Worm (Caenorhabditis elegans): Measurements from ENCODE around the gene lias-1.

The lias-1 gene

ce11 chrIII:3541093-3541492 lies 36.2 kb upstream of the lias-1 start:
- no peak for TF ChIP-seq egl-27 (tag; optimal IDR thresholded peaks at IDR 0.05)
- no peak for TF ChIP-seq crh-2 (tag; optimal IDR thresholded peaks at IDR 0.05)
- TF ChIP-seq ZK546.5 (tag; optimal IDR thresholded peaks at IDR 0.05): no peak
- no peak for TF ChIP-seq sma-9 (GFP tag; optimal IDR thresholded peaks at IDR 0.05)
- TF ChIP-seq sma-9 (tag; optimal IDR thresholded peaks at IDR 0.05): no peak
- TF ChIP-seq snpc-4 (tag; optimal IDR thresholded peaks at IDR 0.05): no peak
- TF ChIP-seq fos-1 (tag; optimal IDR thresholded peaks at IDR 0.05): no peak
- TF ChIP-seq skn-1 (tag; optimal IDR thresholded peaks at IDR 0.05): no peak
- no peak for TF ChIP-seq aly-2 (tag; optimal IDR thresholded peaks at IDR 0.05)
- no peak for TF ChIP-seq lin-11 (tag; optimal IDR thresholded peaks at IDR 0.05)
- TF ChIP-seq C34F6.9 (tag; optimal IDR thresholded peaks at IDR 0.05): no peak
- no peak for TF ChIP-seq ztf-4 (tag; optimal IDR thresholded peaks at IDR 0.05)
- no peak for TF ChIP-seq ceh-16 (tag; optimal IDR thresholded peaks at IDR 0.05)
- TF ChIP-seq lsy-2 (tag; optimal IDR thresholded peaks at IDR 0.05): no peak

ce11 chrIII:3540424-3540823 lies 35.5 kb upstream of the lias-1 start:
- TF ChIP-seq C34F6.9 (tag; optimal IDR thresholded peaks at IDR 0.05): peak; percentile 84
- peak; percentile 8 for TF ChIP-seq F13H6.1 (tag; optimal IDR thresholded peaks at IDR 0.05)
- TF ChIP-seq Y55F3AM.14 (GFP tag; optimal IDR thresholded peaks at IDR 0.05): no peak
- TF ChIP-seq snpc-4 (tag; optimal IDR thresholded peaks at IDR 0.05): no peak
- peak; percentile 83 for TF ChIP-seq unc-55 (GFP tag; optimal IDR thresholded peaks at IDR 0.05)
- peak; percentile 55 for TF ChIP-seq gmeb-1 (tag; optimal IDR thresholded peaks at IDR 0.05)
- TF ChIP-seq lin-11 (tag; optimal IDR thresholded peaks at IDR 0.05): no peak
- TF ChIP-seq aly-2 (tag; optimal IDR thresholded peaks at IDR 0.05): no peak
- TF ChIP-seq ztf-11 (tag; optimal IDR thresholded peaks at IDR 0.05): no peak
- no peak for TF ChIP-seq zag-1 (tag; optimal IDR thresholded peaks at IDR 0.05)
- peak; percentile 78 for TF ChIP-seq sma-3 (GFP tag; optimal IDR thresholded peaks at IDR 0.05)
- TF ChIP-seq ama-1 (optimal IDR thresholded peaks at IDR 0.05): no peak
- no peak for TF ChIP-seq ztf-4 (tag; optimal IDR thresholded peaks at IDR 0.05)
- no peak for TF ChIP-seq ceh-16 (tag; optimal IDR thresholded peaks at IDR 0.05)
- peak; percentile 14 to 77 for TF ChIP-seq lsy-2 (tag; optimal IDR thresholded peaks at IDR 0.05)
- peak; percentile 68 for TF ChIP-seq lin-13 (GFP tag; optimal IDR thresholded peaks at IDR 0.05)
- TF ChIP-seq blmp-1 (tag; optimal IDR thresholded peaks at IDR 0.05; ENCODE audit: insufficient read depth): no peak
- TF ChIP-seq ceh-82 (tag; optimal IDR thresholded peaks at IDR 0.05): no peak
- peak; percentile 37 for TF ChIP-seq crh-2 (tag; optimal IDR thresholded peaks at IDR 0.05)
- TF ChIP-seq alr-1 (tag; optimal IDR thresholded peaks at IDR 0.05): no peak
- TF ChIP-seq mab-5 (tag; optimal IDR thresholded peaks at IDR 0.05): no peak
- TF ChIP-seq ztf-1 (GFP tag; conservative IDR thresholded peaks at IDR 0.05): no peak
- no peak for TF ChIP-seq ZK546.5 (tag; optimal IDR thresholded peaks at IDR 0.05)
- peak; percentile 17 for TF ChIP-seq nhr-21 (tag; optimal IDR thresholded peaks at IDR 0.05)
- peak; percentile 34 for TF ChIP-seq sma-9 (GFP tag; optimal IDR thresholded peaks at IDR 0.05)
- TF ChIP-seq sma-9 (tag; optimal IDR thresholded peaks at IDR 0.05): no peak
- TF ChIP-seq nhr-129 (tag; optimal IDR thresholded peaks at IDR 0.05): peak; percentile 23
- no peak for TF ChIP-seq nhr-12 (tag; optimal IDR thresholded peaks at IDR 0.05)
- peak; percentile 47 for TF ChIP-seq fos-1 (tag; optimal IDR thresholded peaks at IDR 0.05)
- no peak for TF ChIP-seq dmd-4 (tag; optimal IDR thresholded peaks at IDR 0.05)
- no peak for TF ChIP-seq nhr-23 (tag; optimal IDR thresholded peaks at IDR 0.05)
- TF ChIP-seq unc-62 (GFP tag; optimal IDR thresholded peaks at IDR 0.05): no peak

ce11 chrIII:3539499-3539898 lies 34.6 kb upstream of the lias-1 start:
- TF ChIP-seq unc-55 (GFP tag; optimal IDR thresholded peaks at IDR 0.05) (no peak), F13H6.1 (tag; optimal IDR thresholded peaks at IDR 0.05) (no peak), sma-3 (GFP tag; optimal IDR thresholded peaks at IDR 0.05) (no peak), mab-5 (tag; optimal IDR thresholded peaks at IDR 0.05) (no peak), mbf-1 (tag; optimal IDR thresholded peaks at IDR 0.05) (no peak), nhr-11 (tag; optimal IDR thresholded peaks at IDR 0.05) (no peak), unc-39 (tag; optimal IDR thresholded peaks at IDR 0.05) (no peak), C34F6.9 (tag; optimal IDR thresholded peaks at IDR 0.05) (no peak), ztf-4 (tag; optimal IDR thresholded peaks at IDR 0.05) (no peak), elt-3 (tag; optimal IDR thresholded peaks at IDR 0.05) (no peak)

ce11 chrIII:3537401-3537800 lies 32.5 kb upstream of the lias-1 start, which contains the start of gene cfap-20:
cfap-20 (minus strand) TSS chrIII:3537501.
- no peak for TF ChIP-seq unc-55 (GFP tag; optimal IDR thresholded peaks at IDR 0.05)
